Worm (Caenorhabditis elegans): ENCODE measurements around the gene srab-2.

- no peak for TF ChIP-seq nhr-77 (tag; optimal IDR thresholded peaks at IDR 0.05)
- TF ChIP-seq nhr-11 (tag; optimal IDR thresholded peaks at IDR 0.05) = no peak
- no peak for TF ChIP-seq ama-1 (optimal IDR thresholded peaks at IDR 0.05)
- no peak for TF ChIP-seq unc-62 (GFP tag; optimal IDR thresholded peaks at IDR 0.05)
- no peak for TF ChIP-seq gmeb-1 (tag; optimal IDR thresholded peaks at IDR 0.05)
- no peak for TF ChIP-seq egl-27 (tag; optimal IDR thresholded peaks at IDR 0.05)
- no peak for TF ChIP-seq lsy-2 (tag; optimal IDR thresholded peaks at IDR 0.05)
- no peak for TF ChIP-seq F13H6.1 (tag; optimal IDR thresholded peaks at IDR 0.05)
Observed at ce11 chrV:5069440-5069839, 35.4 kb downstream of the srab-2 start, which contains the start of gene Y58A7A.1.
